In the genomic region with DNA sequence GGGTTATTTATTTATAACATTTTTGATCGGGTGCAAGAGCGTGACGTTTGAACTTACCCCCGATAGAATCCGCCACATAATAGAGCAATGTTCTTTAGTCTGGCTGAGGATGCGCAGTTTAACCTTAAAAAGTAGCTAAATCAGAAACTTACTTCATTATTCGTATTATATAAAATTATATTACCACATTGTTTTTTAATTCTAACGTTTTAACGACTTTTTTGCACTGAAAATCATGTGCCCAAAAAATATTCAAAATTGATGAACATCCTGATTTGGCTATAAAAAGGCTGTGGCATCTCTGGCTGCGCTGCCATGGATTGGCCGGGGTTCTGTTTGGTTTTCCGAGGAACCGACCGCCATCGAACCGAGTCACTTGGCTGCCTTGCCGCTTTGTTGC, we compare ENCODE assay signal across 1 fruit fly cellular context.
A peak's percentile ranks its signal among the peaks of the same experiment; 100 is the strongest.
TF ChIP-seq lines count a peak whose summit lies in the region.

No protein-coding gene starts in this region.

TF ChIP-seq in whole organism, embryonic, 481 proteins besides CTCF, POLR2A, EP300 and RAD21 (continued from another document and continues in another):
- TF ChIP-seq NK7.1 (GFP tag; optimal IDR thresholded peaks at IDR 0.05; lab: Kevin White, UChicago) (no peak), CG18262 (tag; optimal IDR thresholded peaks at IDR 0.05; lab: Kevin White, UChicago) (peak; percentile 54), CG10209 (GFP tag; optimal IDR thresholded peaks at IDR 0.05; lab: Kevin White, UChicago) (peak; percentile 16), CG31388 (GFP tag; optimal IDR thresholded peaks at IDR 0.05; lab: Kevin White, UChicago) (no peak), CG30403 (GFP tag; optimal IDR thresholded peaks at IDR 0.05; lab: Kevin White, UChicago) (peak; percentile 20), bsh (GFP tag; optimal IDR thresholded peaks at IDR 0.05; lab: Kevin White, UChicago) (peak in 1 of 2 experiments; percentile 42), gem (tag; optimal IDR thresholded peaks at IDR 0.05; lab: Kevin White, UChicago) (peak; percentile 60), Eip74EF (GFP tag; optimal IDR thresholded peaks at IDR 0.05; lab: Kevin White, UChicago) (no peak), grau (tag; optimal IDR thresholded peaks at IDR 0.05; lab: Kevin White, UChicago) (peak; percentile 20), cwo (GFP tag; optimal IDR thresholded peaks at IDR 0.05; lab: Kevin White, UChicago) (no peak), nau (GFP tag; optimal IDR thresholded peaks at IDR 0.05; lab: Kevin White, UChicago) (no peak), CG1602 (GFP tag; optimal IDR thresholded peaks at IDR 0.05; lab: Kevin White, UChicago) (no peak), H2.0 (GFP tag; IDR thresholded peaks at IDR 0.05; lab: Robert Waterston, UW) (no peak), CG11456 (GFP tag; IDR thresholded peaks at IDR 0.05; lab: Robert Waterston, UW) (no peak), CG2202 (tag; optimal IDR thresholded peaks at IDR 0.05; lab: Kevin White, UChicago) (peak; percentile 4), abd-A (tag; optimal IDR thresholded peaks at IDR 0.05; lab: Kevin White, UChicago) (no peak), CG14050 (GFP tag; IDR thresholded peaks at IDR 0.05; lab: Robert Waterston, UW) (no peak), CG1603 (tag; optimal IDR thresholded peaks at IDR 0.05; lab: Kevin White, UChicago) (peak; percentile 7), HHEX (GFP tag; optimal IDR thresholded peaks at IDR 0.05; lab: Kevin White, UChicago) (no peak), CG8924 (tag; optimal IDR thresholded peaks at IDR 0.05; lab: Kevin White, UChicago) (peak; percentile 50), gsb-n (tag; optimal IDR thresholded peaks at IDR 0.05; lab: Kevin White, UChicago) (peak; percentile 2), luna (GFP tag; optimal IDR thresholded peaks at IDR 0.05; lab: Kevin White, UChicago) (no peak), Ravus (GFP tag; IDR thresholded peaks at IDR 0.05; lab: Robert Waterston, UW) (no peak), ci (GFP tag; IDR thresholded peaks at IDR 0.05; lab: Robert Waterston, UW) (peak; percentile 56; the same call in 1 of the 3 replicates), CG6175 (GFP tag; IDR thresholded peaks at IDR 0.05; lab: Robert Waterston, UW) (no peak), CG10267 (tag; optimal IDR thresholded peaks at IDR 0.05; lab: Kevin White, UChicago) (peak; percentile 1), B-H1 (GFP tag; IDR thresholded peaks at IDR 0.05; lab: Robert Waterston, UW) (no peak), CG34376 (GFP tag; optimal IDR thresholded peaks at IDR 0.05; lab: Kevin White, UChicago) (no peak), CG14710 (tag; optimal IDR thresholded peaks at IDR 0.05; lab: Kevin White, UChicago) (peak; percentile 33), sqz (GFP tag; optimal IDR thresholded peaks at IDR 0.05; lab: Kevin White, UChicago) (no peak), Hmr (GFP tag; optimal IDR thresholded peaks at IDR 0.05; lab: Kevin White, UChicago) (no peak), lola (GFP tag; optimal IDR thresholded peaks at IDR 0.05; lab: Kevin White, UChicago) (peak in 1 of 3 experiments; percentile 33), maf-S (GFP tag; optimal IDR thresholded peaks at IDR 0.05; lab: Kevin White, UChicago) (no peak), C15 (GFP tag; IDR thresholded peaks at IDR 0.05; lab: Robert Waterston, UW) (no peak), CG7372 (GFP tag; IDR thresholded peaks at IDR 0.05; lab: Robert Waterston, UW) (no peak), Ptx1 (GFP tag; IDR thresholded peaks at IDR 0.05; lab: Robert Waterston, UW) (0 out of 2 replicates have a peak, but pooled peaks have one; percentile 16), CG6813 (GFP tag; optimal IDR thresholded peaks at IDR 0.05; lab: Kevin White, UChicago) (no peak), pros (GFP tag; optimal IDR thresholded peaks at IDR 0.05; lab: Kevin White, UChicago) (peak; percentile 26), CG7556 (GFP tag; optimal IDR thresholded peaks at IDR 0.05; lab: Kevin White, UChicago) (peak; percentile 15), CG15696 (tag; optimal IDR thresholded peaks at IDR 0.05; lab: Kevin White, UChicago) (peak; percentile 26), CG42726 (GFP tag; IDR thresholded peaks at IDR 0.05; lab: Robert Waterston, UW; ENCODE audit: partially characterized antibody) (no peak), dmrt11E (tag; optimal IDR thresholded peaks at IDR 0.05; lab: Kevin White, UChicago) (peak; percentile 67), CG17612 (GFP tag; IDR thresholded peaks at IDR 0.05; lab: Robert Waterston, UW) (no peak), pfk (GFP tag; optimal IDR thresholded peaks at IDR 0.05; lab: Kevin White, UChicago) (no peak), twi (tag; optimal IDR thresholded peaks at IDR 0.05; lab: Kevin White, UChicago) (no peak), croc (GFP tag; conservative IDR thresholded peaks at IDR 0.05; lab: Robert Waterston, UW) (no peak), CG3838 (GFP tag; optimal IDR thresholded peaks at IDR 0.05; lab: Kevin White, UChicago) (no peak), dysf (GFP tag; IDR thresholded peaks at IDR 0.05; lab: Robert Waterston, UW) (0 out of 3 replicates have a peak, but pooled peaks have one; percentile 23), prd (optimal IDR thresholded peaks at IDR 0.05; lab: Kevin White, UChicago) (no peak), prd (GFP tag; IDR thresholded peaks at IDR 0.05; lab: Robert Waterston, UW) (peak; percentile 42; the same call in 2 of the 3 replicates), Jarid2 (GFP tag; optimal IDR thresholded peaks at IDR 0.05; lab: Kevin White, UChicago) (no peak), CG10462 (GFP tag; optimal IDR thresholded peaks at IDR 0.05; lab: Kevin White, UChicago) (no peak), CG18619 (GFP tag; optimal IDR thresholded peaks at IDR 0.05; lab: Kevin White, UChicago) (no peak), slou (GFP tag; optimal IDR thresholded peaks at IDR 0.05; lab: Kevin White, UChicago) (no peak), CG16863 (GFP tag; optimal IDR thresholded peaks at IDR 0.05; lab: Kevin White, UChicago) (no peak), dmrt99B (tag; optimal IDR thresholded peaks at IDR 0.05; lab: Kevin White, UChicago) (peak; percentile 7), Adf1 (GFP tag; IDR thresholded peaks at IDR 0.05; lab: Robert Waterston, UW) (no peak), CG9215 (GFP tag; IDR thresholded peaks at IDR 0.05; lab: Robert Waterston, UW) (no peak), knrl (GFP tag; IDR thresholded peaks at IDR 0.05; lab: Robert Waterston, UW; ENCODE audit: partially characterized antibody) (no peak), org-1 (GFP tag; optimal IDR thresholded peaks at IDR 0.05; lab: Kevin White, UChicago) (peak; percentile 6), Hr78 (GFP tag; optimal IDR thresholded peaks at IDR 0.05; lab: Kevin White, UChicago) (no peak), CG10366 (GFP tag; IDR thresholded peaks at IDR 0.05; lab: Robert Waterston, UW) (no peak), vnd (GFP tag; IDR thresholded peaks at IDR 0.05; lab: Robert Waterston, UW; ENCODE audit: partially characterized antibody) (no peak), Vsx1 (GFP tag; optimal IDR thresholded peaks at IDR 0.05; lab: Kevin White, UChicago) (peak; percentile 16), pan (optimal IDR thresholded peaks at IDR 0.05; lab: Kevin White, UChicago) (no peak), pan (GFP tag; optimal IDR thresholded peaks at IDR 0.05 in 1 of 2, IDR thresholded peaks at IDR 0.05 in 1 of 2) (no peak), CG6765 (GFP tag; optimal IDR thresholded peaks at IDR 0.05; lab: Kevin White, UChicago) (no peak), jumu (GFP tag; optimal IDR thresholded peaks at IDR 0.05; lab: Kevin White, UChicago) (no peak), CG12219 (GFP tag; optimal IDR thresholded peaks at IDR 0.05; lab: Kevin White, UChicago) (no peak), Fer3 (tag; optimal IDR thresholded peaks at IDR 0.05; lab: Kevin White, UChicago) (no peak), Atf6 (GFP tag; IDR thresholded peaks at IDR 0.05; lab: Robert Waterston, UW) (no peak), phol (tag; optimal IDR thresholded peaks at IDR 0.05; lab: Kevin White, UChicago) (peak; percentile 31), CG11093 (GFP tag; IDR thresholded peaks at IDR 0.05; lab: Robert Waterston, UW) (no peak), CG17328 (GFP tag; IDR thresholded peaks at IDR 0.05; lab: Robert Waterston, UW) (peak; percentile 30; the same call in 1 of the 2 replicates), so (GFP tag; IDR thresholded peaks at IDR 0.05; lab: Robert Waterston, UW) (no peak), GATAe (GFP tag; conservative IDR thresholded peaks at IDR 0.05; lab: Robert Waterston, UW) (no peak), jing (GFP tag; optimal IDR thresholded peaks at IDR 0.05; lab: Kevin White, UChicago) (no peak), Poxn (GFP tag; IDR thresholded peaks at IDR 0.05; lab: Robert Waterston, UW) (no peak), Max (GFP tag; optimal IDR thresholded peaks at IDR 0.05; lab: Kevin White, UChicago) (no peak), CG11695 (GFP tag; IDR thresholded peaks at IDR 0.05; lab: Robert Waterston, UW) (no peak), CG6689 (GFP tag; IDR thresholded peaks at IDR 0.05; lab: Robert Waterston, UW) (0 out of 2 replicates have a peak, but pooled peaks have one; percentile 27), Elba2 (GFP tag; optimal IDR thresholded peaks at IDR 0.05; lab: Kevin White, UChicago) (no peak), CG9817 (tag; optimal IDR thresholded peaks at IDR 0.05; lab: Kevin White, UChicago) (no peak), dati (GFP tag; IDR thresholded peaks at IDR 0.05; lab: Robert Waterston, UW) (no peak), CG5245 (GFP tag; optimal IDR thresholded peaks at IDR 0.05; lab: Kevin White, UChicago) (no peak), CG4404 (GFP tag; IDR thresholded peaks at IDR 0.05; lab: Robert Waterston, UW) (0 out of 2 replicates have a peak, but pooled peaks have one; percentile 20), eve (GFP tag; optimal IDR thresholded peaks at IDR 0.05; lab: Kevin White, UChicago) (no peak), Xbp1 (GFP tag; optimal IDR thresholded peaks at IDR 0.05; lab: Kevin White, UChicago) (peak; percentile 1), E2f2 (GFP tag; IDR thresholded peaks at IDR 0.05; lab: Robert Waterston, UW) (0 out of 2 replicates have a peak, but pooled peaks have one; percentile 14), CG17361 (GFP tag; IDR thresholded peaks at IDR 0.05; lab: Robert Waterston, UW) (0 out of 3 replicates have a peak, but pooled peaks have one; percentile 25), Blimp-1 (GFP tag; optimal IDR thresholded peaks at IDR 0.05; lab: Kevin White, UChicago) (peak; percentile 41), CG17829 (tag; optimal IDR thresholded peaks at IDR 0.05; lab: Kevin White, UChicago) (peak; percentile 45), oc (tag; optimal IDR thresholded peaks at IDR 0.05; lab: Kevin White, UChicago) (no peak), lov (optimal IDR thresholded peaks at IDR 0.05; lab: Kevin White, UChicago) (no peak), lov (GFP tag; IDR thresholded peaks at IDR 0.05; lab: Robert Waterston, UW) (no peak), CG2678 (tag; optimal IDR thresholded peaks at IDR 0.05; lab: Kevin White, UChicago) (peak; percentile 29), CG13296 (GFP tag; optimal IDR thresholded peaks at IDR 0.05; lab: Kevin White, UChicago) (no peak), sim (GFP tag; IDR thresholded peaks at IDR 0.05; lab: Robert Waterston, UW) (no peak), CG30431 (GFP tag; optimal IDR thresholded peaks at IDR 0.05; lab: Kevin White, UChicago) (no peak), Hr51 (GFP tag; optimal IDR thresholded peaks at IDR 0.05; lab: Kevin White, UChicago) (peak in 1 of 2 experiments; percentile 20), dan (GFP tag; IDR thresholded peaks at IDR 0.05; lab: Robert Waterston, UW) (no peak), Ada2b (GFP tag; IDR thresholded peaks at IDR 0.05; lab: Robert Waterston, UW) (peak; percentile 5; the same call in 1 of the 2 replicates), gcm (GFP tag; optimal IDR thresholded peaks at IDR 0.05; lab: Kevin White, UChicago) (peak; percentile 13), CG1233 (GFP tag; optimal IDR thresholded peaks at IDR 0.05; lab: Kevin White, UChicago) (no peak), cato (GFP tag; optimal IDR thresholded peaks at IDR 0.05; lab: Kevin White, UChicago; ENCODE audit: borderline replicate concordance) (no peak), Stat92E (GFP tag; optimal IDR thresholded peaks at IDR 0.05; lab: Kevin White, UChicago) (peak in 1 of 3 experiments; percentile 16), CG2199 (GFP tag; IDR thresholded peaks at IDR 0.05; lab: Robert Waterston, UW) (no peak), sr (GFP tag; IDR thresholded peaks at IDR 0.05; lab: Robert Waterston, UW) (no peak), CG33557 (GFP tag; optimal IDR thresholded peaks at IDR 0.05; lab: Kevin White, UChicago) (peak; percentile 4), zen (tag; optimal IDR thresholded peaks at IDR 0.05; lab: Kevin White, UChicago) (no peak), Doc2 (GFP tag; IDR thresholded peaks at IDR 0.05; lab: Robert Waterston, UW) (no peak), ranshi (GFP tag; IDR thresholded peaks at IDR 0.05; lab: Robert Waterston, UW) (no peak), CG12391 (tag; optimal IDR thresholded peaks at IDR 0.05; lab: Kevin White, UChicago) (peak; percentile 38), CG12744 (GFP tag; optimal IDR thresholded peaks at IDR 0.05; lab: Kevin White, UChicago) (no peak), Sry-β (GFP tag; optimal IDR thresholded peaks at IDR 0.05; lab: Kevin White, UChicago) (peak; percentile 90), zfh1 (GFP tag; IDR thresholded peaks at IDR 0.05; lab: Robert Waterston, UW) (no peak), Pdp1 (GFP tag; optimal IDR thresholded peaks at IDR 0.05; lab: Kevin White, UChicago) (no peak), fd102C (GFP tag; optimal IDR thresholded peaks at IDR 0.05; lab: Kevin White, UChicago) (no peak), CG32772 (GFP tag; IDR thresholded peaks at IDR 0.05; lab: Robert Waterston, UW) (no peak), CG3163 (GFP tag; optimal IDR thresholded peaks at IDR 0.05; lab: Kevin White, UChicago) (no peak), CG4820 (GFP tag; optimal IDR thresholded peaks at IDR 0.05; lab: Kevin White, UChicago) (no peak), Chrac-16 (GFP tag; optimal IDR thresholded peaks at IDR 0.05; lab: Kevin White, UChicago) (peak; percentile 15), CG14965 (GFP tag; optimal IDR thresholded peaks at IDR 0.05; lab: Kevin White, UChicago; ENCODE audit: borderline replicate concordance) (no peak), pb (GFP tag; optimal IDR thresholded peaks at IDR 0.05; lab: Kevin White, UChicago) (no peak), CG10431 (GFP tag; optimal IDR thresholded peaks at IDR 0.05; lab: Kevin White, UChicago) (no peak), ems (GFP tag; optimal IDR thresholded peaks at IDR 0.05; lab: Kevin White, UChicago) (no peak), Dek (tag; optimal IDR thresholded peaks at IDR 0.05; lab: Kevin White, UChicago) (no peak), CG43689 (GFP tag; IDR thresholded peaks at IDR 0.05; lab: Robert Waterston, UW) (no peak), hkb (optimal IDR thresholded peaks at IDR 0.05; lab: Kevin White, UChicago) (no peak), hkb (GFP tag; IDR thresholded peaks at IDR 0.05; lab: Robert Waterston, UW) (no peak)
